Worm (Caenorhabditis elegans) whole organism, L1 larva: ENCODE data around the gene syf-2.
A peak's percentile ranks its signal among the peaks of the same experiment; 100 is the strongest.

Source experiments
- C04F5.9 ChIP-seq: sonication (generic microtip); optimal IDR thresholded peaks from 2 replicates; lab custom pipeline; 2016; ENCODE audit warnings: missing genetic modification characterization, missing compliant biosample characterization
- C16A3.4 ChIP-seq: fragments of 150-350 bp; optimal IDR thresholded peaks from 2 replicates; lab custom pipeline; 2014; ENCODE audit warnings: missing biosample characterization, missing genetic modification characterization
- C34B4.2 ChIP-seq: sonication (generic microtip); optimal IDR thresholded peaks from 2 replicates; lab custom pipeline; 2017; ENCODE audit warnings: mild to moderate bottlenecking, missing genetic modification characterization, missing compliant biosample characterization
- Y116A8C.19 ChIP-seq: sonication (generic microtip); optimal IDR thresholded peaks from 2 replicates; lab custom pipeline; 2016; ENCODE audit warnings: missing compliant biosample characterization, missing genetic modification characterization, borderline replicate concordance
- alr-1 ChIP-seq: fragments of 200-800 bp; sonication (Bioruptor generic); optimal IDR thresholded peaks from 2 replicates; lab custom pipeline; 2018; ENCODE audit warnings: borderline replicate concordance, mild to moderate bottlenecking, missing genetic modification characterization, missing compliant biosample characterization
- ceh-82 ChIP-seq, 3 experiments: fragments of 150-350 bp in 1 of 3; sonication (generic microtip) in 2 of 3; optimal IDR thresholded peaks; 2 replicates each; lab custom pipeline; 2014 to 2017; ENCODE audit warnings: missing biosample characterization in 3 of 3, missing genetic modification characterization in 3 of 3
- ceh-88 ChIP-seq: fragments of 200-800 bp; sonication (Bioruptor generic); IDR thresholded peaks from 2 replicates; pipeline ENCODE4 v1.3.6; 2022; ENCODE audit warnings: missing genetic modification characterization, missing compliant biosample characterization
- ceh-90 ChIP-seq: sonication (generic microtip); optimal IDR thresholded peaks from 2 replicates; lab custom pipeline; 2016; ENCODE audit warnings: missing genetic modification characterization, missing compliant biosample characterization
- ces-1 ChIP-seq: fragments of 150-350 bp; optimal IDR thresholded peaks from 2 replicates; lab custom pipeline; 2014; ENCODE audit warnings: missing biosample characterization, missing genetic modification reagents, missing genetic modification characterization
- dsc-1 ChIP-seq: sonication (generic microtip); optimal IDR thresholded peaks from 2 replicates; lab custom pipeline; 2016; ENCODE audit warnings: mild to moderate bottlenecking, missing genetic modification characterization, missing compliant biosample characterization
- efl-1 ChIP-seq, 4 experiments: fragments of 150-350 bp; optimal IDR thresholded peaks in 3 of 4; peaks in 1 of 4; 1 replicate in 1 of 4; 2 replicates in 3 of 4; lab custom pipeline; 2014; ENCODE audit warnings: missing biosample characterization in 2 of 4, missing genetic modification characterization in 2 of 4, missing genetic modification reagents in 2 of 4
- efl-3 ChIP-seq: fragments of 200-800 bp; sonication (Bioruptor generic); optimal IDR thresholded peaks from 2 replicates; lab custom pipeline; 2018; ENCODE audit warnings: mild to moderate bottlenecking, missing genetic modification characterization, missing compliant biosample characterization
- egl-27 ChIP-seq, 2 experiments: fragments of 150-350 bp in 1 of 2; sonication (generic microtip); optimal IDR thresholded peaks; 3 replicates each; lab custom pipeline; 2017 to 2018; ENCODE audit warnings: missing biosample characterization in 2 of 2, missing genetic modification characterization in 2 of 2, missing genetic modification reagents in 2 of 2
- elt-2 ChIP-seq: sonication (generic microtip); optimal IDR thresholded peaks from 2 replicates; lab custom pipeline; 2016; ENCODE audit warnings: missing genetic modification characterization, mild to moderate bottlenecking, inconsistent platforms, missing compliant biosample characterization, missing genetic modification reagents
- elt-3 ChIP-seq, 6 experiments: fragments of 150-350 bp in 1 of 6; sonication (generic microtip); optimal IDR thresholded peaks; 2 replicates each; lab custom pipeline; 2017 to 2018; ENCODE audit warnings: missing biosample characterization in 6 of 6, missing genetic modification characterization in 6 of 6, inconsistent platforms in 1 of 6
- fkh-10 ChIP-seq: sonication (generic microtip); optimal IDR thresholded peaks from 2 replicates; lab custom pipeline; 2017; ENCODE audit warnings: missing biosample characterization, missing genetic modification reagents, missing genetic modification characterization
- fkh-4 ChIP-seq: sonication (generic microtip); optimal IDR thresholded peaks from 2 replicates; lab custom pipeline; 2016; ENCODE audit warnings: missing compliant biosample characterization, missing genetic modification characterization, borderline replicate concordance
- fos-1 ChIP-seq: fragments of 150-350 bp; optimal IDR thresholded peaks from 2 replicates; lab custom pipeline; 2014; ENCODE audit warnings: missing biosample characterization, missing genetic modification characterization
- hlh-17 ChIP-seq: fragments of 200-800 bp; sonication (Bioruptor generic); optimal IDR thresholded peaks from 2 replicates; lab custom pipeline; 2018; ENCODE audit warnings: missing genetic modification characterization, mild to moderate bottlenecking, missing compliant biosample characterization, moderate library complexity, borderline replicate concordance
- irx-1 ChIP-seq: sonication (generic microtip); optimal IDR thresholded peaks from 2 replicates; lab custom pipeline; 2016; ENCODE audit warnings: missing genetic modification characterization, missing compliant biosample characterization
- isw-1 ChIP-seq: fragments of 200-800 bp; sonication (Bioruptor generic); IDR thresholded peaks from 2 replicates; pipeline ENCODE4 v1.3.6; 2022; ENCODE audit warnings: missing genetic modification characterization, missing compliant biosample characterization
- lin-13 ChIP-seq: fragments of 150-350 bp; optimal IDR thresholded peaks from 2 replicates; lab custom pipeline; 2014; ENCODE audit warnings: missing biosample characterization, missing genetic modification reagents, missing genetic modification characterization
- lin-14 ChIP-seq: fragments of 200-800 bp; sonication (Bioruptor generic); optimal IDR thresholded peaks from 2 replicates; lab custom pipeline; 2018; ENCODE audit warnings: mild to moderate bottlenecking, missing genetic modification characterization, moderate library complexity, missing compliant biosample characterization
- lin-15B ChIP-seq: fragments of 150-350 bp; sonication (generic microtip); optimal IDR thresholded peaks from 3 replicates; lab custom pipeline; 2014; ENCODE audit warnings: missing biosample characterization, missing genetic modification characterization
- lin-39 ChIP-seq: fragments of 150-350 bp; optimal IDR thresholded peaks from 2 replicates; lab custom pipeline; 2014; ENCODE audit warnings: missing biosample characterization, missing genetic modification reagents, missing genetic modification characterization
- lir-3 ChIP-seq: sonication (generic microtip); optimal IDR thresholded peaks from 2 replicates; lab custom pipeline; 2016; ENCODE audit warnings: mild to moderate bottlenecking, missing genetic modification characterization, moderate library complexity, missing compliant biosample characterization; ENCODE audit not compliant: poor library complexity
- lsy-2 ChIP-seq, 2 experiments: fragments of 150-350 bp; optimal IDR thresholded peaks; 2 replicates each; lab custom pipeline; 2014; ENCODE audit warnings: missing biosample characterization in 2 of 2, missing genetic modification characterization in 2 of 2
- mdl-1 ChIP-seq, 2 experiments: fragments of 150-350 bp; optimal IDR thresholded peaks; 2 replicates each; lab custom pipeline; 2014 to 2017; ENCODE audit warnings: missing biosample characterization in 2 of 2, missing genetic modification characterization in 2 of 2, inconsistent platforms in 1 of 2
- mef-2 ChIP-seq: fragments of 150-350 bp; optimal IDR thresholded peaks from 2 replicates; lab custom pipeline; 2014; ENCODE audit warnings: missing biosample characterization, missing genetic modification characterization
- mep-1 ChIP-seq: fragments of 150-350 bp; optimal IDR thresholded peaks from 2 replicates; lab custom pipeline; 2014; ENCODE audit warnings: missing biosample characterization, missing genetic modification characterization
- nhr-11 ChIP-seq: fragments of 150-350 bp; optimal IDR thresholded peaks from 2 replicates; lab custom pipeline; 2014; ENCODE audit warnings: missing biosample characterization, missing genetic modification characterization
- nhr-12 ChIP-seq: sonication (generic microtip); optimal IDR thresholded peaks from 2 replicates; lab custom pipeline; 2017; ENCODE audit warnings: missing biosample characterization, missing genetic modification characterization
- nhr-20 ChIP-seq: sonication (generic microtip); optimal IDR thresholded peaks from 2 replicates; lab custom pipeline; 2016; ENCODE audit warnings: mild to moderate bottlenecking, missing genetic modification characterization, missing compliant biosample characterization
- nhr-76 ChIP-seq: sonication (generic microtip); optimal IDR thresholded peaks from 2 replicates; lab custom pipeline; 2017; ENCODE audit warnings: missing biosample characterization, missing genetic modification characterization
- nhr-77 ChIP-seq: fragments of 150-350 bp; optimal IDR thresholded peaks from 2 replicates; lab custom pipeline; 2014; ENCODE audit warnings: missing biosample characterization, missing genetic modification characterization
- nhr-84 ChIP-seq: sonication (generic microtip); optimal IDR thresholded peaks from 2 replicates; lab custom pipeline; 2017; ENCODE audit warnings: missing biosample characterization, missing genetic modification characterization
- pag-3 ChIP-seq: sonication (generic microtip); optimal IDR thresholded peaks from 2 replicates; lab custom pipeline; 2017; ENCODE audit warnings: missing genetic modification characterization, mild to moderate bottlenecking, missing compliant biosample characterization, antibody characterized with exemption, borderline replicate concordance; ENCODE audit not compliant: insufficient read depth
- rnt-1 ChIP-seq: sonication (generic microtip); optimal IDR thresholded peaks from 2 replicates; lab custom pipeline; 2016; ENCODE audit warnings: mild to moderate bottlenecking, missing genetic modification characterization, moderate library complexity, missing compliant biosample characterization
- snpc-4 ChIP-seq: fragments of 150-350 bp; optimal IDR thresholded peaks from 2 replicates; lab custom pipeline; 2014; ENCODE audit warnings: missing biosample characterization, missing genetic modification characterization
- snu-23 ChIP-seq: sonication (generic microtip); optimal IDR thresholded peaks from 2 replicates; lab custom pipeline; 2016; ENCODE audit warnings: missing genetic modification characterization, missing compliant biosample characterization
- sox-4 ChIP-seq: sonication (generic microtip); optimal IDR thresholded peaks from 2 replicates; lab custom pipeline; 2016; ENCODE audit warnings: missing genetic modification characterization, missing compliant biosample characterization
- sptf-1 ChIP-seq: fragments of 150-350 bp; optimal IDR thresholded peaks from 2 replicates; lab custom pipeline; 2014; ENCODE audit warnings: missing biosample characterization, missing genetic modification characterization
- sup-37 ChIP-seq: fragments of 200-800 bp; sonication (Bioruptor generic); optimal IDR thresholded peaks from 2 replicates; lab custom pipeline; 2018; ENCODE audit warnings: mild to moderate bottlenecking, missing genetic modification characterization, missing compliant biosample characterization
- tbx-2 ChIP-seq: sonication (generic microtip); optimal IDR thresholded peaks from 2 replicates; lab custom pipeline; 2016; ENCODE audit warnings: missing genetic modification characterization, missing compliant biosample characterization
- tlp-1 ChIP-seq: fragments of 150-350 bp; optimal IDR thresholded peaks from 2 replicates; lab custom pipeline; 2014; ENCODE audit warnings: missing biosample characterization, missing genetic modification characterization
- unc-30 ChIP-seq: sonication (generic microtip); optimal IDR thresholded peaks from 2 replicates; lab custom pipeline; 2017; ENCODE audit warnings: missing biosample characterization, missing genetic modification characterization
- unc-62 ChIP-seq: fragments of 150-350 bp; optimal IDR thresholded peaks from 2 replicates; lab custom pipeline; 2014; ENCODE audit warnings: missing biosample characterization, missing genetic modification reagents, missing genetic modification characterization
- vab-15 ChIP-seq: sonication (generic microtip); optimal IDR thresholded peaks from 2 replicates; lab custom pipeline; 2017; ENCODE audit warnings: missing genotype, mild to moderate bottlenecking, missing genetic modification characterization, missing compliant biosample characterization
- xbp-1 ChIP-seq: sonication (generic microtip); optimal IDR thresholded peaks from 2 replicates; lab custom pipeline; 2016; ENCODE audit warnings: missing genetic modification characterization, missing compliant biosample characterization
- zag-1 ChIP-seq: fragments of 150-350 bp; optimal IDR thresholded peaks from 2 replicates; lab custom pipeline; 2014; ENCODE audit warnings: missing biosample characterization, missing genetic modification characterization
- zip-4 ChIP-seq: fragments of 200-800 bp; sonication (Bioruptor generic); optimal IDR thresholded peaks from 2 replicates; lab custom pipeline; 2018; ENCODE audit warnings: mild to moderate bottlenecking, missing genetic modification characterization, moderate library complexity, missing compliant biosample characterization
- ztf-11 ChIP-seq, 2 experiments: sonication (generic microtip); optimal IDR thresholded peaks; 2 replicates each; lab custom pipeline; 2016 to 2017; ENCODE audit warnings: missing genetic modification characterization in 2 of 2, missing biosample characterization in 1 of 2, missing compliant biosample characterization in 1 of 2

Gene syf-2

ce11 chrIII:7153747-7154238 is 8.1 kb downstream of the syf-2 start, which contains the start of gene ogt-1 (continued):
- TF ChIP-seq efl-1 (optimal IDR thresholded peaks at IDR 0.05; lab: Kevin White, UChicago) (peak; percentile 83 to 91), efl-1 (GFP tag; optimal IDR thresholded peaks at IDR 0.05 in 1 of 2; lab: Kevin White, UChicago) (peak; percentile 61 to 94), vab-15 (tag; lab: Kevin White, UChicago) (no peak), lir-3 (tag; lab: Kevin White, UChicago) (peak; percentile 72), ceh-90 (tag; lab: Kevin White, UChicago) (no peak), C04F5.9 (no peak), nhr-11 (tag; lab: Kevin White, UChicago) (peak; percentile 74), alr-1 (tag; lab: Kevin White, UChicago) (no peak), lin-14 (peak; percentile 97), hlh-17 (GFP tag; lab: Kevin White, UChicago) (no peak), irx-1 (peak; percentile 62), tlp-1 (no peak), snpc-4 (tag; lab: Kevin White, UChicago) (peak; percentile 76), zag-1 (tag; lab: Kevin White, UChicago) (peak; percentile 39), elt-3 (tag; optimal IDR thresholded peaks at IDR 0.05; lab: Kevin White, UChicago) (peak in 3 of 6 experiments; percentile 18 to 83 (median 78)), mep-1 (tag; lab: Kevin White, UChicago) (peak; percentile 93), zip-4 (GFP tag; lab: Kevin White, UChicago) (no peak), nhr-76 (tag; lab: Kevin White, UChicago) (no peak), sup-37 (no peak), nhr-77 (peak; percentile 71), rnt-1 (tag; lab: Kevin White, UChicago) (peak; percentile 80), nhr-20 (tag; lab: Kevin White, UChicago) (peak; percentile 90), sox-4 (tag; lab: Kevin White, UChicago) (no peak), xbp-1 (peak; percentile 80), dsc-1 (tag; lab: Kevin White, UChicago) (peak; percentile 33), lsy-2 (tag; optimal IDR thresholded peaks at IDR 0.05; lab: Kevin White, UChicago) (peak; percentile 88 to 90), lin-15B (tag; lab: Kevin White, UChicago) (no peak), unc-62 (GFP tag; lab: Kevin White, UChicago) (no peak), unc-30 (tag; lab: Kevin White, UChicago) (no peak), mdl-1 (tag; optimal IDR thresholded peaks at IDR 0.05; lab: Kevin White, UChicago) (peak in 1 of 2 experiments; percentile 79), nhr-84 (no peak), ces-1 (GFP tag; lab: Kevin White, UChicago) (no peak), fos-1 (tag; lab: Kevin White, UChicago) (peak; percentile 82), elt-2 (tag; lab: Kevin White, UChicago) (peak; percentile 62), C16A3.4 (tag; lab: Kevin White, UChicago) (peak; percentile 69), isw-1 (peak; percentile 70), ceh-82 (tag; optimal IDR thresholded peaks at IDR 0.05; lab: Kevin White, UChicago) (peak; percentile 57 to 89 (median 87)), ceh-88 (GFP tag; lab: Robert Waterston, UW) (no peak), pag-3 (peak; percentile 16), C34B4.2 (no peak), lin-39 (tag; lab: Kevin White, UChicago) (no peak), egl-27 (tag; optimal IDR thresholded peaks at IDR 0.05; lab: Kevin White, UChicago) (peak; percentile 93 to 98), tbx-2 (tag; lab: Kevin White, UChicago) (peak; percentile 84), mef-2 (tag; lab: Kevin White, UChicago) (peak; percentile 65), Y116A8C.19 (tag; lab: Kevin White, UChicago) (no peak), nhr-12 (tag; lab: Kevin White, UChicago) (no peak), ztf-11 (tag; optimal IDR thresholded peaks at IDR 0.05; lab: Kevin White, UChicago) (no peak), sptf-1 (tag; lab: Kevin White, UChicago) (no peak), snu-23 (GFP tag; lab: Kevin White, UChicago) (peak; percentile 94), efl-3 (no peak), fkh-4 (tag; lab: Kevin White, UChicago) (no peak), fkh-10 (GFP tag; lab: Kevin White, UChicago) (peak; percentile 61), lin-13 (GFP tag; lab: Kevin White, UChicago) (peak; percentile 82)
